Fruit fly (Drosophila melanogaster) whole organism, pupa: Measurements from ENCODE around the gene CG3631.

ENCODE experiments used
- CG10348 ChIP-seq: fragments of 200-800 bp; sonication (Bioruptor generic); IDR thresholded peaks from 2 replicates; pipeline ENCODE4 v1.3.6; 2022; ENCODE audit warnings: missing biosample characterization, missing genetic modification characterization
- CG13204 ChIP-seq: fragments of 200-800 bp; sonication (Bioruptor generic); optimal IDR thresholded peaks from 2 replicates; lab custom pipeline; 2018; ENCODE audit warnings: missing biosample characterization, mild to moderate bottlenecking, missing genetic modification characterization, moderate library complexity
- CG14655 ChIP-seq: fragments of 200-800 bp; sonication (Bioruptor generic); optimal IDR thresholded peaks from 3 replicates; lab custom pipeline; 2017; ENCODE audit warnings: mild to moderate bottlenecking, missing biosample characterization, missing genetic modification reagents, missing genetic modification characterization
- CG34367 ChIP-seq: fragments of 200-800 bp; sonication (Bioruptor generic); optimal IDR thresholded peaks from 2 replicates; lab custom pipeline; 2018; ENCODE audit warnings: missing biosample characterization, mild to moderate bottlenecking, missing genetic modification characterization
- CG4496 ChIP-seq: fragments of 200-800 bp; sonication (Bioruptor generic); IDR thresholded peaks from 3 replicates; pipeline ENCODE4 v1.3.6; 2022; ENCODE audit warnings: missing biosample characterization, missing genetic modification characterization
- CG8159 ChIP-seq: fragments of 200-800 bp; sonication (Bioruptor generic); optimal IDR thresholded peaks from 3 replicates; lab custom pipeline; 2018; ENCODE audit warnings: missing biosample characterization, mild to moderate bottlenecking, missing genetic modification characterization, moderate library complexity
- D1 ChIP-seq: fragments of 200-800 bp; sonication (Bioruptor generic); optimal IDR thresholded peaks from 2 replicates; lab custom pipeline; 2018; ENCODE audit warnings: missing biosample characterization, mild to moderate bottlenecking, missing genetic modification characterization, moderate library complexity
- EcR ChIP-seq: fragments of 200-800 bp; sonication (Bioruptor generic); optimal IDR thresholded peaks from 3 replicates; lab custom pipeline; 2019; ENCODE audit warnings: missing biosample characterization, missing genetic modification characterization, mild to moderate bottlenecking, moderate library complexity, missing genetic modification reagents
- Ets98B ChIP-seq: fragments of 200-800 bp; sonication (Bioruptor generic); IDR thresholded peaks from 2 replicates; pipeline ENCODE4 v1.3.6; 2022; ENCODE audit warnings: missing biosample characterization, missing genetic modification characterization
- Snoo ChIP-seq: fragments of 200-800 bp; sonication (Bioruptor generic); optimal IDR thresholded peaks from 3 replicates; lab custom pipeline; 2017; ENCODE audit warnings: missing biosample characterization, mild to moderate bottlenecking, missing genetic modification characterization, inconsistent platforms
- gl ChIP-seq: fragments of 200-800 bp; sonication (Bioruptor generic); optimal IDR thresholded peaks from 2 replicates; lab custom pipeline; 2018; ENCODE audit warnings: missing biosample characterization, mild to moderate bottlenecking, missing genetic modification characterization

- TF ChIP-seq gl (tag; lab: Kevin White, UChicago) (no peak), CG13204 (GFP tag; lab: Kevin White, UChicago) (no peak), CG10348 (GFP tag; lab: Robert Waterston, UW) (no peak), D1 (tag; lab: Kevin White, UChicago) (no peak), Snoo (no peak), CG34367 (tag; lab: Kevin White, UChicago) (no peak), EcR (GFP tag; lab: Kevin White, UChicago) (no peak), CG4496 (GFP tag; lab: Robert Waterston, UW) (no peak), Ets98B (no peak), CG8159 (no peak), CG14655 (GFP tag; lab: Kevin White, UChicago) (no peak)
These were observed 5.9 kb upstream of the CG3631 start for dm6 chr3R:14873345-14873744.
